Worm (Caenorhabditis elegans) whole organism, L1 larva: Measurements from ENCODE around the gene F46F5.15.

Source experiments
- C34B4.2 ChIP-seq: sonication (generic microtip); optimal IDR thresholded peaks from 2 replicates; lab custom pipeline; 2017; ENCODE audit warnings: mild to moderate bottlenecking, missing genetic modification characterization, missing compliant biosample characterization
- alr-1 ChIP-seq: fragments of 200-800 bp; sonication (Bioruptor generic); optimal IDR thresholded peaks from 2 replicates; lab custom pipeline; 2018; ENCODE audit warnings: borderline replicate concordance, mild to moderate bottlenecking, missing genetic modification characterization, missing compliant biosample characterization
- aly-2 ChIP-seq: fragments of 150-350 bp; optimal IDR thresholded peaks from 2 replicates; lab custom pipeline; 2014; ENCODE audit warnings: missing biosample characterization, missing genetic modification characterization
- ama-1 ChIP-seq: fragments of 150-350 bp; optimal IDR thresholded peaks from 2 replicates; lab custom pipeline; 2014
- blmp-1 ChIP-seq: fragments of 150-350 bp; optimal IDR thresholded peaks from 2 replicates; lab custom pipeline; 2014; ENCODE audit warnings: missing biosample characterization, missing genetic modification characterization
- ceh-82 ChIP-seq, 3 experiments: fragments of 150-350 bp in 1 of 3; sonication (generic microtip) in 2 of 3; optimal IDR thresholded peaks; 2 replicates each; lab custom pipeline; 2014 to 2017; ENCODE audit warnings: missing biosample characterization in 3 of 3, missing genetic modification characterization in 3 of 3
- ceh-88 ChIP-seq: fragments of 200-800 bp; sonication (Bioruptor generic); IDR thresholded peaks from 2 replicates; pipeline ENCODE4 v1.3.6; 2022; ENCODE audit warnings: missing genetic modification characterization, missing compliant biosample characterization
- ceh-90 ChIP-seq: sonication (generic microtip); optimal IDR thresholded peaks from 2 replicates; lab custom pipeline; 2016; ENCODE audit warnings: missing genetic modification characterization, missing compliant biosample characterization
- ces-1 ChIP-seq: fragments of 150-350 bp; optimal IDR thresholded peaks from 2 replicates; lab custom pipeline; 2014; ENCODE audit warnings: missing biosample characterization, missing genetic modification reagents, missing genetic modification characterization
- dsc-1 ChIP-seq: sonication (generic microtip); optimal IDR thresholded peaks from 2 replicates; lab custom pipeline; 2016; ENCODE audit warnings: mild to moderate bottlenecking, missing genetic modification characterization, missing compliant biosample characterization
- efl-3 ChIP-seq: fragments of 200-800 bp; sonication (Bioruptor generic); optimal IDR thresholded peaks from 2 replicates; lab custom pipeline; 2018; ENCODE audit warnings: mild to moderate bottlenecking, missing genetic modification characterization, missing compliant biosample characterization
- egl-13 ChIP-seq: sonication (generic microtip); optimal IDR thresholded peaks from 2 replicates; lab custom pipeline; 2016; ENCODE audit warnings: missing genotype, missing genetic modification reagents, missing genetic modification characterization, missing compliant biosample characterization
- elt-2 ChIP-seq: sonication (generic microtip); optimal IDR thresholded peaks from 2 replicates; lab custom pipeline; 2016; ENCODE audit warnings: missing genetic modification characterization, mild to moderate bottlenecking, inconsistent platforms, missing compliant biosample characterization, missing genetic modification reagents
- ets-5 ChIP-seq: fragments of 200-800 bp; sonication (Bioruptor generic); IDR thresholded peaks from 2 replicates; pipeline ENCODE4 v1.3.6; 2022; ENCODE audit warnings: missing genetic modification characterization, missing compliant biosample characterization
- fkh-10 ChIP-seq: sonication (generic microtip); optimal IDR thresholded peaks from 2 replicates; lab custom pipeline; 2017; ENCODE audit warnings: missing biosample characterization, missing genetic modification reagents, missing genetic modification characterization
- fkh-4 ChIP-seq: sonication (generic microtip); optimal IDR thresholded peaks from 2 replicates; lab custom pipeline; 2016; ENCODE audit warnings: missing compliant biosample characterization, missing genetic modification characterization, borderline replicate concordance
- fos-1 ChIP-seq: fragments of 150-350 bp; optimal IDR thresholded peaks from 2 replicates; lab custom pipeline; 2014; ENCODE audit warnings: missing biosample characterization, missing genetic modification characterization
- grh-1 ChIP-seq: fragments of 200-800 bp; sonication (Bioruptor generic); IDR thresholded peaks from 2 replicates; pipeline ENCODE4 v1.3.6; 2022; ENCODE audit warnings: missing genetic modification reagents, missing genetic modification characterization, missing compliant biosample characterization
- hlh-17 ChIP-seq: fragments of 200-800 bp; sonication (Bioruptor generic); optimal IDR thresholded peaks from 2 replicates; lab custom pipeline; 2018; ENCODE audit warnings: missing genetic modification characterization, mild to moderate bottlenecking, missing compliant biosample characterization, moderate library complexity, borderline replicate concordance
- irx-1 ChIP-seq: sonication (generic microtip); optimal IDR thresholded peaks from 2 replicates; lab custom pipeline; 2016; ENCODE audit warnings: missing genetic modification characterization, missing compliant biosample characterization
- isw-1 ChIP-seq: fragments of 200-800 bp; sonication (Bioruptor generic); IDR thresholded peaks from 2 replicates; pipeline ENCODE4 v1.3.6; 2022; ENCODE audit warnings: missing genetic modification characterization, missing compliant biosample characterization
- lin-14 ChIP-seq: fragments of 200-800 bp; sonication (Bioruptor generic); optimal IDR thresholded peaks from 2 replicates; lab custom pipeline; 2018; ENCODE audit warnings: mild to moderate bottlenecking, missing genetic modification characterization, moderate library complexity, missing compliant biosample characterization
- lsy-2 ChIP-seq, 2 experiments: fragments of 150-350 bp; optimal IDR thresholded peaks; 2 replicates each; lab custom pipeline; 2014; ENCODE audit warnings: missing biosample characterization in 2 of 2, missing genetic modification characterization in 2 of 2
- mep-1 ChIP-seq: fragments of 150-350 bp; optimal IDR thresholded peaks from 2 replicates; lab custom pipeline; 2014; ENCODE audit warnings: missing biosample characterization, missing genetic modification characterization
- nhr-12 ChIP-seq: sonication (generic microtip); optimal IDR thresholded peaks from 2 replicates; lab custom pipeline; 2017; ENCODE audit warnings: missing biosample characterization, missing genetic modification characterization
- nhr-28 ChIP-seq: fragments of 150-350 bp; optimal IDR thresholded peaks from 2 replicates; lab custom pipeline; 2014; ENCODE audit warnings: missing biosample characterization, missing genetic modification characterization
- nhr-71 ChIP-seq: sonication (generic microtip); optimal IDR thresholded peaks from 2 replicates; lab custom pipeline; 2016; ENCODE audit warnings: mild to moderate bottlenecking, missing genetic modification characterization, moderate library complexity, missing compliant biosample characterization
- nhr-76 ChIP-seq: sonication (generic microtip); optimal IDR thresholded peaks from 2 replicates; lab custom pipeline; 2017; ENCODE audit warnings: missing biosample characterization, missing genetic modification characterization
- rnt-1 ChIP-seq: sonication (generic microtip); optimal IDR thresholded peaks from 2 replicates; lab custom pipeline; 2016; ENCODE audit warnings: mild to moderate bottlenecking, missing genetic modification characterization, moderate library complexity, missing compliant biosample characterization
- skn-1 ChIP-seq: fragments of 150-350 bp; optimal IDR thresholded peaks from 2 replicates; lab custom pipeline; 2014; ENCODE audit warnings: missing biosample characterization, missing genetic modification characterization
- snpc-4 ChIP-seq: fragments of 150-350 bp; optimal IDR thresholded peaks from 2 replicates; lab custom pipeline; 2014; ENCODE audit warnings: missing biosample characterization, missing genetic modification characterization
- swsn-7 ChIP-seq: sonication (generic microtip); optimal IDR thresholded peaks from 2 replicates; lab custom pipeline; 2016; ENCODE audit warnings: missing genetic modification characterization, missing compliant biosample characterization
- tlp-1 ChIP-seq: fragments of 150-350 bp; optimal IDR thresholded peaks from 2 replicates; lab custom pipeline; 2014; ENCODE audit warnings: missing biosample characterization, missing genetic modification characterization
- unc-86 ChIP-seq: sonication (generic microtip); optimal IDR thresholded peaks from 2 replicates; lab custom pipeline; 2016; ENCODE audit warnings: missing genetic modification characterization, missing compliant biosample characterization
- unc-98 ChIP-seq: fragments of 200-800 bp; sonication (Bioruptor generic); IDR thresholded peaks from 2 replicates; pipeline ENCODE4 v1.3.6; 2022; ENCODE audit warnings: missing genetic modification characterization, missing compliant biosample characterization
- zag-1 ChIP-seq: fragments of 150-350 bp; optimal IDR thresholded peaks from 2 replicates; lab custom pipeline; 2014; ENCODE audit warnings: missing biosample characterization, missing genetic modification characterization
- zip-4 ChIP-seq: fragments of 200-800 bp; sonication (Bioruptor generic); optimal IDR thresholded peaks from 2 replicates; lab custom pipeline; 2018; ENCODE audit warnings: mild to moderate bottlenecking, missing genetic modification characterization, moderate library complexity, missing compliant biosample characterization
- ztf-11 ChIP-seq, 2 experiments: sonication (generic microtip); optimal IDR thresholded peaks; 2 replicates each; lab custom pipeline; 2016 to 2017; ENCODE audit warnings: missing genetic modification characterization in 2 of 2, missing biosample characterization in 1 of 2, missing compliant biosample characterization in 1 of 2
- ztf-4 ChIP-seq: fragments of 150-350 bp; optimal IDR thresholded peaks from 2 replicates; lab custom pipeline; 2014; ENCODE audit warnings: missing biosample characterization, missing genetic modification characterization

F46F5.15 gene

ce11 chrII:769250-769649, 19.0 kb upstream of the F46F5.15 start:
- no peak for TF ChIP-seq ceh-90 (tag; lab: Kevin White, UChicago)
- TF ChIP-seq nhr-71, result no peak
- TF ChIP-seq fkh-4 (tag; lab: Kevin White, UChicago), result no peak
- TF ChIP-seq fos-1 (tag; lab: Kevin White, UChicago), result no peak
- TF ChIP-seq grh-1, result no peak
- TF ChIP-seq ztf-11 (tag; optimal IDR thresholded peaks at IDR 0.05; lab: Kevin White, UChicago), result no peak
- TF ChIP-seq lsy-2 (tag; optimal IDR thresholded peaks at IDR 0.05; lab: Kevin White, UChicago), result no peak
- TF ChIP-seq zag-1 (tag; lab: Kevin White, UChicago), result no peak
- TF ChIP-seq nhr-76 (tag; lab: Kevin White, UChicago), result no peak
- TF ChIP-seq irx-1 (tag; lab: Kevin White, UChicago), result no peak
- TF ChIP-seq egl-13 (tag; lab: Kevin White, UChicago), result no peak
- TF ChIP-seq lin-14 (GFP tag; lab: Kevin White, UChicago), result no peak
- no peak for TF ChIP-seq ets-5
- no peak for TF ChIP-seq tlp-1 (tag; lab: Kevin White, UChicago)
- TF ChIP-seq ceh-82 (tag; optimal IDR thresholded peaks at IDR 0.05; lab: Kevin White, UChicago), result no peak
- TF ChIP-seq rnt-1 (tag; lab: Kevin White, UChicago), result no peak
- TF ChIP-seq elt-2 (tag; lab: Kevin White, UChicago), result no peak
- no peak for TF ChIP-seq mep-1

ce11 chrII:770253-770652, 18.0 kb upstream of the F46F5.15 start, which contains the start of gene C08G5.6:
C08G5.6 (plus strand) TSS chrII:770553.
- TF ChIP-seq swsn-7 (tag; lab: Kevin White, UChicago) (no peak), ztf-11 (tag; optimal IDR thresholded peaks at IDR 0.05; lab: Kevin White, UChicago) (no peak), dsc-1 (tag; lab: Kevin White, UChicago) (no peak), ama-1 (no peak), ztf-4 (tag; lab: Kevin White, UChicago) (no peak), elt-2 (tag; lab: Kevin White, UChicago) (no peak), alr-1 (no peak)

- no peak for TF ChIP-seq skn-1
- peak; percentile 34 for TF ChIP-seq fkh-10 (GFP tag; lab: Kevin White, UChicago)
Observed at ce11 chrII:773830-774229, 14.4 kb upstream of the F46F5.15 start.

- TF ChIP-seq ceh-82 (tag; optimal IDR thresholded peaks at IDR 0.05; lab: Kevin White, UChicago), result no peak
- no peak for TF ChIP-seq zag-1 (tag; lab: Kevin White, UChicago)
- TF ChIP-seq hlh-17 (GFP tag; lab: Kevin White, UChicago), result no peak
- TF ChIP-seq snpc-4 (tag; lab: Kevin White, UChicago), result no peak
Observed at ce11 chrII:775033-775432, 13.2 kb upstream of the F46F5.15 start, which contains the start of gene Y39F10A.1. Y39F10A.1 (plus strand) TSS chrII:775333.

- no peak for TF ChIP-seq ceh-88
- no peak for TF ChIP-seq ces-1
- no peak for TF ChIP-seq lsy-2 (tag; optimal IDR thresholded peaks at IDR 0.05; lab: Kevin White, UChicago)
- no peak for TF ChIP-seq aly-2 (tag; lab: Kevin White, UChicago)
- TF ChIP-seq ztf-4 (tag; lab: Kevin White, UChicago), result no peak
- TF ChIP-seq blmp-1 (tag; lab: Kevin White, UChicago), result no peak
- TF ChIP-seq nhr-28 (tag; lab: Kevin White, UChicago), result no peak
- no peak for TF ChIP-seq isw-1 (GFP tag; lab: Robert Waterston, UW)
- no peak for TF ChIP-seq unc-86 (tag; lab: Kevin White, UChicago)
- TF ChIP-seq zag-1 (tag; lab: Kevin White, UChicago), result no peak
- no peak for TF ChIP-seq ets-5
- TF ChIP-seq efl-3 (GFP tag; lab: Kevin White, UChicago), result no peak
- no peak for TF ChIP-seq C34B4.2 (tag; lab: Kevin White, UChicago)
- no peak for TF ChIP-seq zip-4 (GFP tag; lab: Kevin White, UChicago)
- TF ChIP-seq nhr-12, result no peak
- no peak for TF ChIP-seq hlh-17 (GFP tag; lab: Kevin White, UChicago)
- TF ChIP-seq grh-1, result no peak
- no peak for TF ChIP-seq unc-98 (GFP tag; lab: Robert Waterston, UW)
Observed at ce11 chrII:782903-783302, 5.3 kb upstream of the F46F5.15 start, which contains the start of gene Y39F10A.3. Y39F10A.3 (minus strand) TSS chrII:783003.
